Fruit fly (Drosophila melanogaster) whole organism, prepupa: Measurements from ENCODE around the gene Hex-t2.
A peak's percentile ranks its signal among the peaks of the same experiment; 100 is the strongest.

Experiments used
- CG15336 ChIP-seq: fragments of 200-800 bp; sonication (Bioruptor generic); IDR thresholded peaks from 2 replicates; pipeline ENCODE4 v1.3.6; 2022; ENCODE audit warnings: missing biosample characterization, missing genetic modification characterization
- CG32006 ChIP-seq: fragments of 200-800 bp; sonication (Bioruptor generic); optimal IDR thresholded peaks from 3 replicates; lab custom pipeline; 2017; ENCODE audit warnings: missing biosample characterization, mild to moderate bottlenecking, missing genetic modification characterization
- Lpt ChIP-seq: fragments of 200-800 bp; sonication (Bioruptor generic); optimal IDR thresholded peaks from 3 replicates; lab custom pipeline; 2016; ENCODE audit warnings: missing biosample characterization, missing genetic modification characterization

DNA sequence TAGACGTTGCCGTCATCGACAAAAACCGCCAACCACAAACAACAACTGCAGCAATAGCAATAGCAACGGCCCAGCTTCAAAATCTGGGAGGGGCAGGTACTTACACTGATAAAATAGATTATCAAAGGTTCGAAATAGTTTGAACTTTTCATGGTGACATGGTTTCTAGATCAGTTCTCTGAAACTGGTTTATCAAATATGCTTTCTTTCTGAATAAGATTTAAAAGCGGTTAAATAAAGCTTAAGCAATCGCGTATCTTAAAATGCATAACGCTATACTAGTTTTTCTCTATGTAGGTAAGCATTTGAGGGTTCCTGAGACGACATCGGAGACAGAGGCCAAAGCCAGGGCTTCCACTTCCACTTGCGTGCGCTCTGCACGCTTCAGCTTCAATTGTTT lies 49.9 kb downstream of the Hex-t2 start:
- TF ChIP-seq CG15336 (GFP tag; lab: Robert Waterston, UW) (peak; percentile 79), CG32006 (GFP tag; lab: Kevin White, UChicago) (peak; percentile 78), Lpt (GFP tag; lab: Kevin White, UChicago) (peak; percentile 71)
